Fruit fly (Drosophila melanogaster) whole organism, embryonic: Measurements from ENCODE around the gene tutl.
A peak's percentile ranks its signal among the peaks of the same experiment; 100 is the strongest.

Experiments
- Abd-B ChIP-seq: fragments of 200-800 bp; sonication (Bioruptor generic); optimal IDR thresholded peaks from 2 replicates; lab custom pipeline; 2018; ENCODE audit warnings: missing biosample characterization, mild to moderate bottlenecking, missing genetic modification characterization, moderate library complexity
- CG10209 ChIP-seq: fragments of 200-800 bp; sonication (Bioruptor generic); optimal IDR thresholded peaks from 3 replicates; lab custom pipeline; 2017; ENCODE audit warnings: missing biosample characterization, mild to moderate bottlenecking, missing genetic modification characterization, missing genetic modification reagents
- CG1024 ChIP-seq: fragments of 200-800 bp; sonication (Bioruptor generic); IDR thresholded peaks from 2 replicates; pipeline ENCODE4 v1.3.6; 2022; ENCODE audit warnings: missing biosample characterization, missing genetic modification characterization
- CG11247 ChIP-seq: fragments of 200-800 bp; sonication (Bioruptor generic); IDR thresholded peaks from 2 replicates; pipeline ENCODE4 v1.3.6; 2022; ENCODE audit warnings: missing biosample characterization, missing genetic modification characterization
- CG12071 ChIP-seq: fragments of 200-800 bp; sonication (Bioruptor generic); optimal IDR thresholded peaks from 3 replicates; lab custom pipeline; 2018; ENCODE audit warnings: missing biosample characterization, mild to moderate bottlenecking, missing genetic modification characterization
- CG12942 ChIP-seq: fragments of 200-800 bp; sonication (Bioruptor generic); optimal IDR thresholded peaks from 3 replicates; lab custom pipeline; 2016; ENCODE audit warnings: missing biosample characterization, missing genetic modification characterization
- CG14014 ChIP-seq: fragments of 200-800 bp; sonication (Bioruptor generic); IDR thresholded peaks from 2 replicates; pipeline ENCODE4 v1.3.6; 2022; ENCODE audit warnings: missing biosample characterization, missing genetic modification characterization
- CG15269 ChIP-seq: fragments of 200-800 bp; sonication (Bioruptor generic); optimal IDR thresholded peaks from 2 replicates; lab custom pipeline; 2018; ENCODE audit warnings: missing biosample characterization, mild to moderate bottlenecking, missing genetic modification characterization, moderate library complexity
- CG16813 ChIP-seq: fragments of 200-800 bp; sonication (Bioruptor generic); IDR thresholded peaks from 3 replicates; pipeline ENCODE4 v1.3.6; 2022; ENCODE audit warnings: missing biosample characterization, missing genetic modification characterization; ENCODE audit not compliant: partially characterized antibody
- CG16863 ChIP-seq: fragments of 200-800 bp; sonication (Bioruptor generic); optimal IDR thresholded peaks from 3 replicates; lab custom pipeline; 2016; ENCODE audit warnings: missing biosample characterization, missing genetic modification characterization
- CG2712 ChIP-seq: fragments of 200-800 bp; optimal IDR thresholded peaks from 3 replicates; lab custom pipeline; 2019; ENCODE audit warnings: missing biosample characterization, mild to moderate bottlenecking, missing genetic modification characterization, moderate library complexity
- CG3726 ChIP-seq: fragments of 200-800 bp; sonication (Bioruptor generic); IDR thresholded peaks from 3 replicates; pipeline ENCODE4, ENCODE4 v1.3.6; 2022; ENCODE audit warnings: missing biosample characterization, missing genetic modification characterization
- Deaf1 ChIP-seq: fragments of 200-800 bp; optimal IDR thresholded peaks from 3 replicates; lab custom pipeline; 2019; ENCODE audit warnings: missing biosample characterization, mild to moderate bottlenecking, missing genetic modification characterization, moderate library complexity
- Dek ChIP-seq: fragments of 200-800 bp; sonication (Bioruptor generic); optimal IDR thresholded peaks from 3 replicates; lab custom pipeline; 2019; ENCODE audit warnings: missing biosample characterization, mild to moderate bottlenecking, missing genetic modification characterization, moderate library complexity
- Dll ChIP-seq: fragments of 200-800 bp; sonication (Bioruptor generic); IDR thresholded peaks from 4 replicates; pipeline ENCODE4 v1.3.6; 2022; ENCODE audit warnings: missing biosample characterization, missing genetic modification characterization; ENCODE audit not compliant: partially characterized antibody
- GATAe ChIP-seq: fragments of 200-800 bp; sonication (Bioruptor generic); conservative IDR thresholded peaks from 2 replicates; pipeline ENCODE4 v1.3.6; 2022; ENCODE audit warnings: missing biosample characterization, missing genetic modification characterization
- HLHmδ ChIP-seq: fragments of 200-800 bp; sonication (Bioruptor generic); optimal IDR thresholded peaks from 2 replicates; lab custom pipeline; 2018; ENCODE audit warnings: missing biosample characterization, mild to moderate bottlenecking, missing genetic modification characterization, moderate library complexity
- HmgD ChIP-seq: fragments of 200-800 bp; sonication (Bioruptor generic); optimal IDR thresholded peaks from 3 replicates; lab custom pipeline; 2016; ENCODE audit warnings: missing biosample characterization, missing genetic modification characterization
- Neu2 ChIP-seq: fragments of 200-800 bp; sonication (Bioruptor generic); optimal IDR thresholded peaks from 3 replicates; lab custom pipeline; 2016; ENCODE audit warnings: missing biosample characterization, missing genetic modification characterization, borderline replicate concordance
- Nf-YB ChIP-seq: fragments of 200-800 bp; sonication (Bioruptor generic); optimal IDR thresholded peaks from 3 replicates; lab custom pipeline; 2019; ENCODE audit warnings: missing biosample characterization, mild to moderate bottlenecking, missing genetic modification characterization, moderate library complexity
- Optix ChIP-seq: fragments of 200-800 bp; sonication (Bioruptor generic); IDR thresholded peaks from 3 replicates; pipeline ENCODE4 v1.3.6; 2022; ENCODE audit warnings: missing biosample characterization, missing genetic modification characterization
- Rx ChIP-seq: fragments of 200-800 bp; sonication (Bioruptor generic); IDR thresholded peaks from 2 replicates; pipeline ENCODE4 v1.3.6; 2022; ENCODE audit warnings: missing biosample characterization, missing genetic modification characterization
- Sox100B ChIP-seq: fragments of 200-800 bp; sonication (Bioruptor generic); optimal IDR thresholded peaks from 3 replicates; lab custom pipeline; 2018; ENCODE audit warnings: missing biosample characterization, mild to moderate bottlenecking, missing genetic modification characterization
- Xbp1 ChIP-seq: fragments of 200-800 bp; sonication (Bioruptor generic); optimal IDR thresholded peaks from 3 replicates; lab custom pipeline; 2016; ENCODE audit warnings: missing biosample characterization, mild to moderate bottlenecking, missing genetic modification characterization
- ara ChIP-seq: fragments of 200-800 bp; sonication (Bioruptor generic); IDR thresholded peaks from 2 replicates; pipeline ENCODE4 v1.3.6; 2022; ENCODE audit warnings: missing biosample characterization, missing genetic modification characterization
- btn ChIP-seq: fragments of 200-800 bp; sonication (Bioruptor generic); optimal IDR thresholded peaks from 2 replicates; lab custom pipeline; 2016; ENCODE audit warnings: missing biosample characterization, missing genetic modification characterization
- cad ChIP-seq: fragments of >200 bp; optimal IDR thresholded peaks from 2 replicates; lab custom pipeline; 2017; ENCODE audit warnings: missing biosample characterization, missing genetic modification characterization
- chn ChIP-seq: fragments of 200-800 bp; sonication (Bioruptor generic); optimal IDR thresholded peaks from 2 replicates; lab custom pipeline; 2016; ENCODE audit warnings: missing biosample characterization, missing genetic modification characterization
- ci ChIP-seq: fragments of 200-800 bp; sonication (Bioruptor generic); IDR thresholded peaks from 3 replicates; pipeline ENCODE4 v1.3.6; 2022; ENCODE audit warnings: missing biosample characterization, missing genetic modification characterization
- dm ChIP-seq: fragments of 200-800 bp; sonication (Bioruptor generic); optimal IDR thresholded peaks from 3 replicates; lab custom pipeline; 2016; ENCODE audit warnings: missing biosample characterization, missing genetic modification characterization
- gce ChIP-seq: fragments of 200-800 bp; sonication (Bioruptor generic); IDR thresholded peaks from 3 replicates; pipeline ENCODE4 v1.3.6; 2022; ENCODE audit warnings: missing biosample characterization, missing genetic modification characterization
- gcm2 ChIP-seq: fragments of 200-800 bp; sonication (Bioruptor generic); optimal IDR thresholded peaks from 2 replicates; lab custom pipeline; 2016; ENCODE audit warnings: missing biosample characterization, missing genetic modification characterization
- kay ChIP-seq: fragments of 200-800 bp; sonication (Bioruptor generic); optimal IDR thresholded peaks from 2 replicates; lab custom pipeline; 2016; ENCODE audit warnings: missing biosample characterization, missing genetic modification characterization
- lab ChIP-seq: fragments of 200-800 bp; sonication (Bioruptor generic); optimal IDR thresholded peaks from 3 replicates; lab custom pipeline; 2017; ENCODE audit warnings: missing biosample characterization, missing genetic modification characterization, mild to moderate bottlenecking, moderate library complexity, missing genetic modification reagents
- lbe ChIP-seq: fragments of 200-800 bp; sonication (Bioruptor generic); optimal IDR thresholded peaks from 2 replicates; lab custom pipeline; 2016; ENCODE audit warnings: missing biosample characterization, mild to moderate bottlenecking, missing genetic modification characterization
- mam ChIP-seq: fragments of 200-800 bp; sonication (Bioruptor generic); optimal IDR thresholded peaks from 3 replicates; lab custom pipeline; 2016; ENCODE audit warnings: missing biosample characterization, missing genetic modification characterization
- nerfin-1 ChIP-seq: fragments of 200-800 bp; sonication (Bioruptor generic); optimal IDR thresholded peaks from 3 replicates; lab custom pipeline; 2019; ENCODE audit warnings: missing biosample characterization, mild to moderate bottlenecking, missing genetic modification characterization, moderate library complexity
- org-1 ChIP-seq: fragments of 200-800 bp; sonication (Bioruptor generic); optimal IDR thresholded peaks from 2 replicates; lab custom pipeline; 2017; ENCODE audit warnings: missing biosample characterization, missing genetic modification characterization
- p53 ChIP-seq: fragments of 200-800 bp; sonication (Bioruptor generic); optimal IDR thresholded peaks from 2 replicates; lab custom pipeline; 2016; ENCODE audit warnings: missing biosample characterization, missing genetic modification characterization
- prd ChIP-seq, 3 experiments: fragments of >200 bp in 2 of 3; fragments of 200-800 bp in 1 of 3; sonication (Bioruptor generic) in 1 of 3; optimal IDR thresholded peaks in 2 of 3; IDR thresholded peaks in 1 of 3; 2 replicates in 2 of 3; 3 replicates in 1 of 3; pipeline versions ENCODE4 v1.3.6 to Lab custom; 2017 to 2022; ENCODE audit warnings: missing biosample characterization in 1 of 3, missing genetic modification characterization in 1 of 3
- psq ChIP-seq: fragments of 200-800 bp; sonication (Bioruptor generic); optimal IDR thresholded peaks from 2 replicates; lab custom pipeline; 2017; ENCODE audit warnings: missing biosample characterization, missing genetic modification characterization
- row ChIP-seq: fragments of 200-800 bp; sonication (Bioruptor generic); IDR thresholded peaks from 3 replicates; pipeline ENCODE4 v1.3.6; 2022; ENCODE audit warnings: missing biosample characterization, missing genetic modification characterization
- sc ChIP-seq, 3 experiments: fragments of >200 bp in 2 of 3; fragments of 200-800 bp in 1 of 3; sonication (Bioruptor generic) in 1 of 3; optimal IDR thresholded peaks; 2 replicates in 2 of 3; 3 replicates in 1 of 3; lab custom pipeline; 2017; ENCODE audit warnings: mild to moderate bottlenecking in 1 of 3, missing biosample characterization in 1 of 3, missing genetic modification characterization in 1 of 3, missing genetic modification reagents in 1 of 3
- schlank ChIP-seq: fragments of 200-800 bp; sonication (Bioruptor generic); optimal IDR thresholded peaks from 2 replicates; lab custom pipeline; 2018; ENCODE audit warnings: missing biosample characterization, mild to moderate bottlenecking, missing genetic modification characterization
- sd ChIP-seq: fragments of 200-800 bp; sonication (Bioruptor generic); optimal IDR thresholded peaks from 3 replicates; lab custom pipeline; 2018; ENCODE audit warnings: missing biosample characterization, mild to moderate bottlenecking, missing genetic modification characterization, moderate library complexity
- seq ChIP-seq: fragments of 200-800 bp; sonication (Bioruptor generic); IDR thresholded peaks from 2 replicates; pipeline ENCODE4 v1.3.6; 2022; ENCODE audit warnings: missing biosample characterization, missing genetic modification characterization
- sna ChIP-seq: fragments of 200-800 bp; sonication (Bioruptor generic); IDR thresholded peaks from 2 replicates; pipeline ENCODE4 v1.3.6; 2022; ENCODE audit warnings: missing biosample characterization, missing genetic modification characterization; ENCODE audit not compliant: partially characterized antibody
- tgo ChIP-seq: fragments of 200-800 bp; sonication (Bioruptor generic); IDR thresholded peaks from 3 replicates; pipeline ENCODE4 v1.3.6; 2022; ENCODE audit warnings: missing biosample characterization, missing genetic modification characterization
- vvl ChIP-seq: fragments of 200-800 bp; sonication (Bioruptor generic); IDR thresholded peaks from 2 replicates; pipeline ENCODE4 v1.3.6; 2022; ENCODE audit warnings: missing biosample characterization, missing genetic modification characterization
- zen ChIP-seq: fragments of 200-800 bp; sonication (Bioruptor generic); optimal IDR thresholded peaks from 3 replicates; lab custom pipeline; 2018; ENCODE audit warnings: missing biosample characterization, mild to moderate bottlenecking, missing genetic modification characterization, moderate library complexity

Gene tutl

dm6 chr2L:4292560-4292959 lies 9.6 kb downstream of the tutl start (continued):
- peak; percentile 13 for TF ChIP-seq btn
- TF ChIP-seq gcm2 (GFP tag; lab: Kevin White, UChicago) = no peak
- no peak for TF ChIP-seq Sox100B (GFP tag; lab: Kevin White, UChicago)
- TF ChIP-seq Dek = no peak
- TF ChIP-seq Abd-B (GFP tag; lab: Kevin White, UChicago) = peak; percentile 23
- no peak for TF ChIP-seq prd (optimal IDR thresholded peaks at IDR 0.05; lab: Kevin White, UChicago)
- peak; percentile 75; the same call in 2 of the 3 replicates for TF ChIP-seq prd (GFP tag; IDR thresholded peaks at IDR 0.05; lab: Robert Waterston, UW)
- TF ChIP-seq sna (GFP tag; lab: Robert Waterston, UW) = no peak
- TF ChIP-seq cad (GFP tag; lab: Kevin White, UChicago) = no peak
- TF ChIP-seq CG12942 = no peak
- no peak for TF ChIP-seq psq
- TF ChIP-seq schlank (tag; lab: Kevin White, UChicago) = no peak
- TF ChIP-seq Deaf1 (tag; lab: Kevin White, UChicago) = no peak
- TF ChIP-seq Rx (GFP tag; lab: Robert Waterston, UW) = no peak
- no peak for TF ChIP-seq chn (GFP tag; lab: Kevin White, UChicago)
- TF ChIP-seq Optix (GFP tag; lab: Robert Waterston, UW) = 0 out of 3 replicates have a peak, but pooled peaks have one; percentile 22
- peak; percentile 21; the same call in 1 of the 2 replicates for TF ChIP-seq ara (GFP tag; lab: Robert Waterston, UW)
- peak; percentile 30; the same call in 1 of the 3 replicates for TF ChIP-seq ci (GFP tag; lab: Robert Waterston, UW)
- TF ChIP-seq mam (GFP tag; lab: Kevin White, UChicago) = no peak
- no peak for TF ChIP-seq lbe (GFP tag; lab: Kevin White, UChicago)
- TF ChIP-seq Neu2 (GFP tag; lab: Kevin White, UChicago) = no peak
- 0 out of 3 replicates have a peak, but pooled peaks have one; percentile 46 for TF ChIP-seq CG3726 (GFP tag; lab: Robert Waterston, UW)
- TF ChIP-seq CG2712 (tag; lab: Kevin White, UChicago) = no peak
- TF ChIP-seq zen (tag; lab: Kevin White, UChicago) = peak; percentile 31
- no peak for TF ChIP-seq gce (GFP tag; lab: Robert Waterston, UW)
- TF ChIP-seq CG15269 = peak; percentile 46
- no peak for TF ChIP-seq CG16863 (GFP tag; lab: Kevin White, UChicago)
- TF ChIP-seq tgo = peak; percentile 31; the same call in 1 of the 3 replicates
- TF ChIP-seq org-1 = peak; percentile 14
- peak; percentile 0 for TF ChIP-seq nerfin-1 (tag; lab: Kevin White, UChicago)
- TF ChIP-seq p53 (GFP tag; lab: Kevin White, UChicago) = no peak
- TF ChIP-seq CG16813 (GFP tag; lab: Robert Waterston, UW) = no peak
- no peak for TF ChIP-seq Dll (GFP tag; lab: Robert Waterston, UW)
- peak; percentile 38; the same call in 1 of the 2 replicates for TF ChIP-seq vvl (GFP tag; lab: Robert Waterston, UW)
- no peak for TF ChIP-seq kay (GFP tag; lab: Kevin White, UChicago)
- peak; percentile 46 for TF ChIP-seq row (GFP tag; lab: Robert Waterston, UW)
- TF ChIP-seq dm (GFP tag; lab: Kevin White, UChicago) = no peak
- no peak for TF ChIP-seq seq (GFP tag; lab: Robert Waterston, UW)
- TF ChIP-seq CG12071 (GFP tag; lab: Kevin White, UChicago) = peak; percentile 25
- TF ChIP-seq CG1024 = no peak
- TF ChIP-seq sc (optimal IDR thresholded peaks at IDR 0.05; lab: Kevin White, UChicago) = no peak
- no peak for TF ChIP-seq sc (GFP tag; optimal IDR thresholded peaks at IDR 0.05; lab: Kevin White, UChicago)
- TF ChIP-seq Xbp1 (GFP tag; lab: Kevin White, UChicago) = peak; percentile 59
- TF ChIP-seq CG14014 (GFP tag; lab: Robert Waterston, UW) = no peak
- TF ChIP-seq Nf-YB (GFP tag; lab: Kevin White, UChicago) = no peak
- no peak for TF ChIP-seq HLHmδ (GFP tag; lab: Kevin White, UChicago)
- TF ChIP-seq lab (GFP tag; lab: Kevin White, UChicago) = peak; percentile 59
- no peak for TF ChIP-seq HmgD
- no peak for TF ChIP-seq GATAe (GFP tag; lab: Robert Waterston, UW)
- no peak for TF ChIP-seq sd (tag; lab: Kevin White, UChicago)
- peak; percentile 4 for TF ChIP-seq CG10209
- TF ChIP-seq CG11247 (GFP tag; lab: Robert Waterston, UW) = no peak
